Fruit fly (Drosophila melanogaster) ovary, adult (tissue): Measurements from ENCODE around the gene Rpp14a.
A peak's percentile ranks its signal among the peaks of the same experiment; 100 is the strongest.

Experiments used
- CG17801 ChIP-seq: fragments of 200-800 bp; optimal IDR thresholded peaks from 2 replicates; lab custom pipeline; 2019; ENCODE audit warnings: missing biosample characterization, mild to moderate bottlenecking, missing genetic modification characterization, moderate library complexity; ENCODE audit not compliant: partially characterized antibody

The Rpp14a gene

DNA sequence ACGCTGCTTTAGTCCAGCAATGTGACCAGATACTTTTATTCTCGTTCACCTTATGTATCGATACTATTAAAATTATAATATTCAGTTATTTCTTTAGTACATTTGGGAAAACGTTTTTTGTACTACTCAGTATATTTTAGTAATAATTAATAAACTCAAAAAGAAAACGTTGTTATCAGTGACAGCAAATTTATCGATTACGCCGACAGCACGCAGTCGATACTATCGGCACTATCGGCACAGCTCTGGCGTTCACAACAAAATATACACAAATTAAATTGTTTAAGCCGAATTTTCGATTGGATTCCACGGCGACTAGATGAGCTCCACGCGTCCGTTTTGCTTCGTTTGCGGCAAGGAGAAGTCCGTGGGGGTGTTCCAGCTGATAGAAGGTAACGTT lies 17.2 kb upstream of the Rpp14a start, which contains the start of the genes janA, Sry-alpha and Sry-beta:
TSS of gene janA (minus strand) at position 40 of the 400 bp plus-strand sequence.
TSS of gene Sry-alpha (plus strand) at position 226 of the 400 bp plus-strand sequence.
TSS of gene Sry-beta (plus strand) at position 226 of the 400 bp plus-strand sequence.
- no peak for TF ChIP-seq CG17801

DNA sequence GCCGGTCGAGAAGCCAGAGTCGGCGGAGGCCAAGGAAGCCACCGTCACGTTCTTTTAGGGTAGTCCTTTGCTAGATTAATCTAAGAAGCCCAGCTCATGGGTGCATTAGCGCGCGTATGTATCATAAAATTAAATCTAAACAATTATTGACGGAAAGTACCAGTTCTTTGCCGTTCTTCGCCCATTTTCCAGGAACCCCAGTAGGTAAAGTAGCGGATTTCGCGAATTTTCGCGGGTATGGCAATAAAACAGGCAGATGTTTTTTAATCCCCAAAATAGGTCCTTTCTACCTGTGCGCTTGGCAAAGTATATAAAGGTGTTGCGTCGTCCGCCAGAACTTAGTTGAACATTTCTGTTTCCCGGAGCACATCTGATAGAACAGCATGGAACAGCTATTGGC lies 15.8 kb upstream of the Rpp14a start:
- TF ChIP-seq CG17801: no peak

DNA sequence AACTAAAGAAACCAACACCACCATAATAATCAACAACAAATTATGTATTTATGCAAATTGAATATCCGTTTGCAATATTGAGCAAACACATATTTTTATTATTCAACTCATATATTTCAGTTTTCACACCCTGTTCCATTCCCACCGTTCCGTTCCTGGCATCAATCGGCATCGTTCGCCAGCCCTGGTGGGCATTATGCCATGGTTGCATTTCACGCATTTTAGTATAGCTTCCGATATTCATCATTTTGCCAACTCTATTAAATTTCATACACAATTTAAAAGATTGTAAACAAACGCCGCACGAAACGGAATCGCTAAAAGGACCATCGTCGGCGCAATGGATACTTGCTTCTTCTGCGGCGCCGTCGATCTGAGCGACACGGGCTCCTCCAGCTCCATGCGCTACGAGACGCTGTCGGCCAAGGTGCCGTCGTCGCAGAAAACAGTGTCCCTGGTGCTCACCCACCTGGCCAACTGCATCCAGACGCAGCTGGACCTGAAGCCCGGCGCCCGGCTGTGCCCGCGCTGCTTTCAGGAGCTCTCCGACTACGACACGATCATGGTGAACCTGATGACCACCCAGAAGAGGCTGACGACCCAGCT lies 13.4 kb upstream of the Rpp14a start, which contains the start of gene Sry-delta:
TSS of gene Sry-delta (plus strand) at position 203 of the 606 bp plus-strand sequence.
- peak; percentile 68 for TF ChIP-seq CG17801

DNA sequence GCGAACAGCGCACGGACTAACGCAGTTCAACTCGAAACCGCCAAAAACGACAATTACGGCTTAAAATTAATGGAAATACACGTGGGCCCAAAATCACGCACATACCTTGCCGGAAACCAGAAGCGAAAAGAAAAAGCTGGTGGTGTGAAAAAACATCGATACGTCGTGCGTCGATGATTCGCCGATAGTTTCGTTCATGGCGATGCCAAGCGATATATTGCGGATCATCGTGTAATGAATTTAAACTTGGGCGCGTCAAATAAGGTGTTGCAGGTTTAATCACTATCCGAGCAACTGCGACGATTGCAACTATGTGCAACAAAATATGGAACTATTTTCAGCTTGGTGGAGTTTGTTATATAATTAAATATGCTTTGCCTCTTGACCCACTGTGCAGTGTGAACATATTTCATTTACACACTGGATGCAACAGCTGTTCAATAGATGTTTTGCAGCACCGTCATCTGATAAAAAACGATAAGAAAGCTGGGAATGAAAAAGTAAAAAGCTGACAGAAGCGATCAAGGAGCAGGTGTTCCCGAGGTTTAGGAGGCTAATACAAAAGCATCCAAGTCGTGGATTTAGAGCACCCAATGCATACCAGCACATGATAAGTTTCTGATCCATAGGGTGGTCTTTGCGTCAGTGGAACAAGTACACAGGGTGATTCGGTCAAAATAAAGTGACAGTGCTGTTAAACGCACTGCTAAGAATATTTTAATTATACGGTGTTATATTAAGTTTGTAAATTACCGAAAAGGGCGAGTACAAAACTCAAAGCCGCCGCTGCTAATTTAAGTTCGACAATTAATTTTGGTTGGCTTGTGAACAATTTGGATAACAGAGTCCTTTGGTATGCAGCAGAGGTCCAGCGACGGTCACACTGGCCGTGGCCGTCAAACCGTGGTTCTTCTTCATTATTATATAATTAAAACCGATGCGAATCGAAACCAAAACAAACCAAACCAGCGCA lies 10.3 kb upstream of the Rpp14a start, which contains the start of the genes RpL32 and CG7943:
TSS of gene RpL32 (minus strand) at position 133 of the 973 bp plus-strand sequence.
TSS of gene CG7943 (plus strand) at position 442 of the 973 bp plus-strand sequence.
- peak; percentile 95 for TF ChIP-seq CG17801

DNA sequence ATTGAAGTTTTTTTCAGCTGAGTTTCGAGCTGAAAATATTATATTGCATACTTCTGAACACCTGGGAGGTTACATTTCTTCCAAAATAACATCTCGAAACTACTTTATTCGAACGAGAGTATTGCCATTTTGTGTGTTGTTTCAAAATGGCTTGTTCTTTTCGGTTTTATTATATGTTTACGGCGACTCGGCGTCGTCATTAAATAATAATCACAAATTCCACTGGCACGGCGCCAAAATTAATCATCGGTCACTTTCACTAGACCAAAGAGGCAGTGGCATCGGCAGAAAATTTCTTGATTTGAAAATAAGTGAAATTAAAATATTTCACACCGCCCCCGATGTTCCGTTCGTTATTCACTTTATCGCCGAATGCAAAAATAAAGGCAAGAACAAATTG lies 6.2 kb upstream of the Rpp14a start:
- TF ChIP-seq CG17801: no peak

DNA sequence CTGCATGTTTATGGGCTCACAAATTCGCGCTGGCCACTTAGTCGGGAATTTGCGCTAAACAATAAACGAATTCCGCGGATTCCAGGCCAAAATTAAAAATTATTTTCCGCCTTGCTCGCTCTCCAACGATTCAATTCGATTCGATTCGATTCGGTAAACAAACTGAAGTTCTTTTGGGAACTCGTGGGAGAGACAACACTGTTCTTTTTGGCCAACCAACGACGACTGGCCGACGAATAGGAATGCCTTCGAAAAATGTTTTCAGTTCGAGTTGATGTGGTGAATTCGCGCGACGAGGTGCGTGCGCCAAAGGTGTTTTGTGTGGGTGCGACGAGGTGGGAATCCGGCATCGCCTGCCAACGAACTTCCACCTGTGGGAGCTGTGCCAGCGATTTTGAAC lies 4.7 kb upstream of the Rpp14a start, which contains the start of gene CG15528:
TSS of gene CG15528 (minus strand) at position 180 of the 400 bp plus-strand sequence.
- TF ChIP-seq CG17801: no peak

DNA sequence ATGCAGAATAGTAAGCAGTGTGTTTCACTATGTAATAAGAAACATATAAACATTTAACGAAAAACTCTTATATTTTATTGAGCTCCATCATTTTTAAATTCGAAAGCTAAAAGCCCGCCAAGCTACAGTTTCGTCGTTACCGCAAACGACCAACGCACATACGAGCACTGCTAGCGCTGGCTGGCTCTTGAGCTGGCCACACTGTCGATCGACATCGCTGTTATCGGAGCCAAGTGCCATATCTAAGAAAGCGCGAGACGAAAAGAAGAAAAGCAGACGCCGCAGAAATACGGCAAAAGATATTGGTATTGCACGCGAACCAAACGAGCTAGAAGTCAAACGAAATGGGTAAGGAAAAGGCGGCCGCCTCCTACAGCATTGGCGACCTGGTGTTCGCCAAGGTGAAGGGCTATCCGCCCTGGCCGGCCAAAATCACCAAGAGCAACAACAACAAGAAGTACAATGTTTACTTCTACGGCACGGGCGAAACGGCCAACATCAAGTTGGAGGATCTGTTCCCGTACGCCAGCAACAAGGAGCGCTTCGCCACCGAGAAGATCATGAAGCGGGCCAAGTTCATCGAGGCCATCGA lies 4.1 kb upstream of the Rpp14a start, which contains the start of gene Jasper:
TSS of gene Jasper (plus strand) at position 60 of the 592 bp plus-strand sequence.
- peak; percentile 41 for TF ChIP-seq CG17801

DNA sequence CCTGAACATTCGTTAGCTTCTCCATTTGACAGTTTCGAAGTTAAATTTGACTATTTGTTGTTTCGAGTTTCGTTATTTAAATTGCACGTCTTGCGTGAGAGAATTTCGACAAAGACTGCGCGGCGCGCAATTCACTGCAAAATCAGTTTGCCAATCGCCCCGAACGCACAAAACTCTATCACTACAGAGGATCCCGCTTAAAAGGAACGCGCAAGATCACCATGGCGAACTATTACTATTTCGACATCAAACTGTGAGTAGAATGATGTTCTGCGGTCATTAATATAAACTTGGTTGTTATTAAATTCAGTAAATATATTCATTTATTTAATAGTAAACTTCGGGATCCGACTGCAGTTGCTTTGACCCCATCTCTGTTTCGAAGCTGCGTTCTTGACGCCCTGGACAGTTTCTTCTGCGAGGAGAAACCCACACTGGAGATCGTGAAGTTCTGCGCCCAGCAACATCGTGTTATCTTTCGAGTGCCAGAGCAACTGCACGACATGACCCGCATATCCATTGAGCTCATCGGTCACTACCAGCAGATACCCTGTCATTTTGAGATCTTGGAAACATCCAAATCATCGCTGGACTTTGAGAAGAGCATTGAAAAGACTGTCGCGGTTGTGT lies 629 bp upstream of the Rpp14a start, which contains the start of the genes Rpp14b and spn-A:
TSS of gene Rpp14b (plus strand) at position 43 of the 630 bp plus-strand sequence.
TSS of gene spn-A (minus strand) at position 123 of the 630 bp plus-strand sequence.
- TF ChIP-seq CG17801: peak; percentile 8

DNA sequence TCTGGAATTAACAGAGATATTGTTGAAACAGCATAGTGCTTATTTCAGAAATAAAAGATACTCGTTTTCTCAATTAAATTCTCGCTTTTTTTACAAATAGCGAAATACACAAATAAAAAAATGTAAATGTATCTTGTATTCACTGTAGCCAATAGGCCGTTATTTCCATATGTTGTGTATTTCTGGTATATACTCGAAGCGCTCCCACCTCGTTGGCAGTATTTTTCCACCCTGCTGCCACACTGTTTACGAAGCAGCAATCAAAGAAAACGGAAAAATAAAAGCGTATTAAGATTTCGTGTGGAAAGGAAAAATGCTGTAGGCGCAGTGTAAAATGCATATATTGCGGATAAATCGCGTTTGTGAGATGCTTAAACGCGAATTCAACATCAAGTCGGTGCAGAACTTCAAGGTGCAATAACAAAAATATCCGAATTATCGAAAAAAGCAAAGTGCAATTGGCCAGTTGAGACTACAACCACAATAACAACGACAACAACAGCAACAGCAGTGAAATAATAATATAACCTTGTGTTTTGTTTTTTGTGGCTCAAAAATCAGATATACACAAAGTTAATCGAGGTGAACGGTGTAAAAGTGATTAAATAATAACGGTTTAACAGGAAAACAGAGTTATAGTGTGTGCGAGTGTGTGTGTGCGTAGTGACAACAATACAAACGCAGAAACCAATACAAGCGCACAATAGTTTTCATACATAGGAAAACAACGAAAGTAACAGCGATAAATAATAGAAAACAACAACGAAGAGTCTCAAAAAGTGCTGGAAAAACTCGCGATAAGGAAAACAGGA lies 1.6 kb downstream of the Rpp14a start, which contains the start of gene sima:
TSS of gene sima (plus strand) at position 255 of the 812 bp plus-strand sequence.
- peak; percentile 12 for TF ChIP-seq CG17801

DNA sequence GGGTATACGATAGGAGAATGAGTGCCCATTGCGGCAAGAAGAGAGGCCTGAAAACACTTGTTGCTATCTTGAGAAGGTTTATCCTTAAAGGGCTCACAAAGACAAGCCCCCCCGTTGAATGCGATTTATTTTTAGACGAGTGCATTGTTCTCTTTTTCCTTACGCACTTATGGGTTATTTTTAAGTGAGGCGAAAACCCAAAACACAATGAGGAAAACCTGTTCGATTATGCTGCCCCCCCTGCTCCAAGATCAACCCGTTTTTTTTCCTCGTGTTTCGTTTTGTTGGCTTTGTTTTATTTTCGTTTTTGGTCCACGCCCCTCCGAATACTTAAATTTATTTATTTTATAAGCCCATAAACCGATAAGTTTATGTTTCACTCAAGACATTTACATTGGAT lies 3.3 kb downstream of the Rpp14a start:
- no peak for TF ChIP-seq CG17801

DNA sequence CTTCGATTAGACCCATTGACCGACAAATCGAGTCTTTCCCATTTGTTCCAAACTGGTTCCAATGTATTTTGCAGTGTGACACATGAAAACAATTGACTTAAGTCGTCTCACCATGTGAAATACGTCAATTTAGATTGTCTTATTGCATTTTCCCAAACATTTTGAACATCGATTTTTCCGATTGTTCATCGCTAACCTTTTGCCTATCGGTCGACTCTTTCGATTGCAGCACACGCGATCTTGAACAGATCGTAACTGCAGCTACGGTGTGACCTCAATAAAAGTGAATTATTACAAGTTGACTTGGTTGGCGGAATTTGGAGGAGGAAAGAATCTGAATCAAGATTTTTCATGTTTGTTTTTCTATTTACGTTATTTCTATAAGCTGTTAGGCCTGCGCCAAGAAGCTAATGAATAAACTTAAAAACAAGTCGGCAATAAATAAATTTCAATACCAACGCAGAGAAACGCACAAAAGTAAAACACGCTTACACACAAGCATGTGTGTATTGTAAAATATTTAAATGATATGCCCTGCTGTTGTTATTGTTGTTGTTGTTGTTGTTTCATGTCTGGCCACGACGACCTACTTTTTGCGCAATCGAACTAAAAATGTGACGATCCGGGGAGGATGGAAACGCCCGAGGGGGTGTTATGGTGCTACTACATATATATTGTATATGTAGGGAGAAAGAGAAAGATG lies 3.9 kb downstream of the Rpp14a start:
- TF ChIP-seq CG17801: no peak

DNA sequence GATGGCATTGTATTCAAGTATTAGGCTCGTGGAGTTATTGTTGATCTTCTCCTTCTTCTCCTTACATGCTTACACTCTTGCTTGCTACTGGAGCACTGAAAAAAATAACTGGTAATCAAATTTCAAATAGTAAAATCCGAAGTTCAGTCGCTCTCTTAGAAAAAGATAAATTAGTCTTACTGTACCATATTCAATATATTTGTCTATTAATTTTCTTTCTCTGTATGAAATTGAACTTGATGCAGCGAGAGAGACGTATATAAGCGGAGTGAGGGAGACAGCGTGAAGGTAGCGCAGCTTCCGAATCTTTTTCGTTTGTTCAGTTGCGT lies 4.5 kb downstream of the Rpp14a start:
- TF ChIP-seq CG17801: peak; percentile 13

DNA sequence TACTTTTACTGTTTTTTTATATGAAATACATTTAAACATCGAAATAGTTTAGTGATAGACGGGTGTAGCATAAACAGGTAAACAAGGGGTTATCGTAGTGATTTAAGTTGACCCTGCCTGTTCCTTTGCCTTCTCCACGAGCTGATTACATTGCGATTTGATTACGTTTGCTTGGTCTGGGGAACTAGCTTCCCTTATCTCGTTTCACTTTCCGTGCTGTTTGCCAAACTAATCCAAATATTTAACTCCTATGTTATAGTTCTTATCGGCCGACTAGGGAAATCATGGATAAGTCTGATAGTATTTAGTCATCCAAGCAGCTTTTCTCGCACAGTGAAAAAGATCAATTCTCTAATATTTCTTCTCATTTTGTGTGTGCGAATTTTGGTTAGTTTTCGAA lies 5.3 kb downstream of the Rpp14a start:
- TF ChIP-seq CG17801: no peak

DNA sequence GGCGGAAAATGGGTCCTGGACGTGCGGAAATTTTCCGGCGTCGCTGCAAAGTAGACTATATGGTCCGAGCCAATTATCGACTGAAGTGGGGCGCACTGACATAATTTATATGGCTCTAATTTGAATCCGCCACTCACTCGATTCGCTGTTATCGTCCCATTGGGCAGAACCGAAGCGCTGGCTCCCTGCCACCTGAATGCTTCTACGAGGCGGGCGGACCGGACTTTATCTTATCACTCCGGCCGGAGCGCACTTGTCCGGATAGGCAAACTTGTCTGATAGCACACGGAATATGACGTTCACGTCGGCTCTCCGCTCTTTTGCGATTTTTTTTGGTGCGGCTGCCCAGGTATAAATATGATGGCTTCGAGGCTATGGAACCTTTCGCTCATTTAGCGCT lies 5.9 kb downstream of the Rpp14a start:
- no peak for TF ChIP-seq CG17801
